Fruit fly (Drosophila melanogaster): ENCODE measurements around the gene CG9902.

Gene CG9902

DNA sequence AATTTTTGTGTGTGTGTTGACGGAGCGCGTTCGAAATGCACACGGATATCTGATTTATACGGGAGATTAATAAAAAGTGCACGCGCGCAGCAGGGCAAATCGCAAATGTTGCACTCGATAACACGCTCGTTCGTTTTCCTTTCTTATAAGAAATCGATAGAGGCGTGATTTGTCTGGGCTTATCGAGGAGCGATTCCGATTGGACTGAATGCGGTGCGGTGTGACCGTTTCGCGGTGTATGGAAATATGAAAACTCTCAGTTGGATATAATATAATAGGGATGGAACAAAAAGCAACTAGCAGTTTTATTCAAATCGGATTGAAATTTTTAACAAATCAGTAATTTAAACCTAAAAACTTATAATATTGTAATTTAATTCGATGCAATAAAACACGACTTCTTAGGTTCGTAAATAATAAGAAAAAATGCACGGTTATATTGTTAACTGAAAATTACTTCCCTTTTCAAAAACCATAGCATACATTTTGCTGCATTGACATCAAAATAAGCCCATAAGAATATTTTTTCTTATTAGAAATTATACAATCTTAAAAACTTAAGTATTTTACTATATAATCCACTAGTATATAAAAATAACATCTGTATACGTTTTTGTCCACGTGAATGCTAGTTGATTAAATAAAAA is 39.8 kb upstream of the CG9902 start, which contains the start of gene CanA-14F (continued):
- TF ChIP-seq CG14860 (GFP tag; IDR thresholded peaks at IDR 0.05; ENCODE audit: partially characterized antibody) (peak; percentile 68), Opbp (GFP tag; IDR thresholded peaks at IDR 0.05; ENCODE audit: partially characterized antibody) (peak; percentile 79), zen2 (GFP tag; IDR thresholded peaks at IDR 0.05; ENCODE audit: partially characterized antibody) (peak; percentile 57; the same call in 2 of the 3 replicates), sisA (GFP tag; IDR thresholded peaks at IDR 0.05) (no peak), CG7963 (GFP tag; IDR thresholded peaks at IDR 0.05; ENCODE audit: partially characterized antibody) (0 out of 3 replicates have a peak, but pooled peaks have one; percentile 25), CG2116 (GFP tag; optimal IDR thresholded peaks at IDR 0.05) (peak; percentile 41), CG12236 (GFP tag; optimal IDR thresholded peaks at IDR 0.05) (no peak), tna (GFP tag; IDR thresholded peaks at IDR 0.05; ENCODE audit: partially characterized antibody) (peak; percentile 79), CG6813 (GFP tag; optimal IDR thresholded peaks at IDR 0.05) (no peak), CG6654 (GFP tag; optimal IDR thresholded peaks at IDR 0.05) (no peak), CG1647 (GFP tag; optimal IDR thresholded peaks at IDR 0.05) (no peak), E2f2 (GFP tag; IDR thresholded peaks at IDR 0.05) (peak; percentile 20; the same call in 1 of the 2 replicates), CG13424 (tag; optimal IDR thresholded peaks at IDR 0.05) (no peak), seq (GFP tag; IDR thresholded peaks at IDR 0.05) (no peak), gcm2 (GFP tag; optimal IDR thresholded peaks at IDR 0.05) (no peak), Dp (GFP tag; optimal IDR thresholded peaks at IDR 0.05) (peak; percentile 21), CG9609 (GFP tag; optimal IDR thresholded peaks at IDR 0.05) (no peak), dimm (GFP tag; IDR thresholded peaks at IDR 0.05) (no peak), CG30403 (GFP tag; optimal IDR thresholded peaks at IDR 0.05) (peak; percentile 23), Hey (tag; optimal IDR thresholded peaks at IDR 0.05) (no peak), Dek (tag; optimal IDR thresholded peaks at IDR 0.05) (peak; percentile 5), kah (GFP tag; optimal IDR thresholded peaks at IDR 0.05) (no peak), CG32532 (GFP tag; IDR thresholded peaks at IDR 0.05) (peak; percentile 24; the same call in 1 of the 2 replicates), Scr (GFP tag; IDR thresholded peaks at IDR 0.05; ENCODE audit: partially characterized antibody) (peak; percentile 52), crp (GFP tag; optimal IDR thresholded peaks at IDR 0.05) (no peak), ken (GFP tag; IDR thresholded peaks at IDR 0.05) (no peak), CTCF (GFP tag; optimal IDR thresholded peaks at IDR 0.05) (peak; percentile 19), CG2120 (GFP tag; optimal IDR thresholded peaks at IDR 0.05) (peak; percentile 21), HmgD (GFP tag; optimal IDR thresholded peaks at IDR 0.05) (no peak), onecut (GFP tag; IDR thresholded peaks at IDR 0.05) (peak; percentile 62; the same call in 1 of the 2 replicates), phol (tag; optimal IDR thresholded peaks at IDR 0.05) (peak; percentile 5), CG16779 (GFP tag; IDR thresholded peaks at IDR 0.05) (no peak), Doc3 (GFP tag; IDR thresholded peaks at IDR 0.05; ENCODE audit: partially characterized antibody) (0 out of 3 replicates have a peak, but pooled peaks have one; percentile 32), mld (GFP tag; IDR thresholded peaks at IDR 0.05; ENCODE audit: partially characterized antibody) (peak; percentile 65; the same call in 1 of the 3 replicates), CG17186 (GFP tag; optimal IDR thresholded peaks at IDR 0.05) (no peak), br (optimal IDR thresholded peaks at IDR 0.05) (no peak), chinmo (GFP tag; IDR thresholded peaks at IDR 0.05; ENCODE audit: partially characterized antibody) (0 out of 4 replicates have a peak, but pooled peaks have one; percentile 61), CG15269 (tag; optimal IDR thresholded peaks at IDR 0.05) (no peak), gem (tag; optimal IDR thresholded peaks at IDR 0.05) (peak; percentile 19), ato (GFP tag; IDR thresholded peaks at IDR 0.05; ENCODE audit: partially characterized antibody) (peak; percentile 64; the same call in 1 of the 2 replicates), HLH3B (GFP tag; IDR thresholded peaks at IDR 0.05) (no peak), MBD-R2 (GFP tag; IDR thresholded peaks at IDR 0.05) (peak; percentile 28; the same call in 1 of the 2 replicates), Eip74EF (GFP tag; optimal IDR thresholded peaks at IDR 0.05) (no peak), row (GFP tag; IDR thresholded peaks at IDR 0.05) (peak; percentile 51; the same call in 2 of the 3 replicates), Sry-δ (GFP tag; optimal IDR thresholded peaks at IDR 0.05) (peak; percentile 73), nerfin-2 (GFP tag; IDR thresholded peaks at IDR 0.05; ENCODE audit: partially characterized antibody) (peak; percentile 61), ftz-f1 (GFP tag; optimal IDR thresholded peaks at IDR 0.05) (no peak), bowl (GFP tag; IDR thresholded peaks at IDR 0.05) (no peak), CG11093 (GFP tag; IDR thresholded peaks at IDR 0.05) (no peak)
